Worm (Caenorhabditis elegans): Measurements from ENCODE around the gene T19H5.6.

DNA sequence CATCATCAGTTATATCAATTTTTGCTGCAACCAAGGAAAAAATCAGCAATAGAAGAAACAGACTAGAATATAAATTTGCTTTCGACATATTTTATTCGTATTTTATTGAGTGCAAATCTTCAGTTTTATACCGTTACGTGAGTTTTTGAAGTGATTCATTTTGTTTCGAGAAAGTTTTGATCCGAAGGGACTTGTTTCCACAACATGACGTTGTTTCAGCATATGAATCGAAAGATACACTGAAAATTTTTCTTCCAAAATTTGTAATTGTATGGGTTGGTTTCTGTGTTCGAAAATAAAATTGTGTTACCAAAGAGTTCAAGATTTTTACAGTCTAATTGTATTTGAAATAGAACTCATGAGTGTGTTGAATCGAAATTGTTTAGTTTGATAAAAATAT is 10.0 kb upstream of the T19H5.6 start, which contains the start of gene T19H5.7:
- TF ChIP-seq nhr-25 (tag; optimal IDR thresholded peaks at IDR 0.05; ENCODE audit: borderline replicate concordance, insufficient read depth) = no peak
- TF ChIP-seq lin-39 (tag; optimal IDR thresholded peaks at IDR 0.05) = no peak
- no peak for TF ChIP-seq ama-1 (optimal IDR thresholded peaks at IDR 0.05)
- TF ChIP-seq ztf-11 (tag; optimal IDR thresholded peaks at IDR 0.05) = no peak
- no peak for TF ChIP-seq aha-1 (tag)
- TF ChIP-seq php-3 (GFP tag; IDR thresholded peaks at IDR 0.05) = no peak
- TF ChIP-seq cey-2 (tag; optimal IDR thresholded peaks at IDR 0.05; ENCODE audit: borderline replicate concordance, insufficient read depth) = no peak
- no peak for TF ChIP-seq nhr-11 (tag; optimal IDR thresholded peaks at IDR 0.05)
- TF ChIP-seq duxl-1 (tag; optimal IDR thresholded peaks at IDR 0.05; ENCODE audit: poor library complexity) = no peak
- TF ChIP-seq hlh-30 (tag; optimal IDR thresholded peaks at IDR 0.05; ENCODE audit: insufficient read depth) = no peak
- TF ChIP-seq lsy-2 (tag; optimal IDR thresholded peaks at IDR 0.05) = no peak

All from whole organism, L4 larva.